Worm (Caenorhabditis elegans): ENCODE results near the gene din-1.
A peak's percentile ranks its signal among the peaks of the same experiment; 100 is the strongest.

din-1 gene

DNA sequence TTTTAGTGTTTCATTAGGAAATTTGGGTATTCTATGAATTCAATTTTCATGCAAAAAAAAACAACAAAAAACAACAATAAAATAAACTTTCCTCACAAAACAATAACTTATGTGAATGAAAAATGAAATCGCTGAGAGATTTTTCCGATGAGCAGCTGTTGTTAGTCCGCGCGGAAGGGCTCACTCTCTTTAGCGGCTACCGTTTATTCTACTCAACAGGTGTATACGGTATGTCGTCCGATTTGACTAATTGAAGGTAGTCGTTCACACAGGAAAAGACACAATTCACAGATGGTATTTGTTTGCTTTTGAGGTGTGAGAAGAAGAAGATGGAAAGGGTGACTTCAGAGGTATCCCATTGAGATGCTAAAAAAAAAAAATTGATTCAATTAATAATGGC is 64.7 kb downstream of the din-1 start:
- peak; percentile 62 for TF ChIP-seq hlh-1 (tag; optimal IDR thresholded peaks at IDR 0.05)
- TF ChIP-seq lin-32 (GFP tag; optimal IDR thresholded peaks at IDR 0.05): peak; percentile 66
- TF ChIP-seq tbx-8 (GFP tag; optimal IDR thresholded peaks at IDR 0.05): no peak
- no peak for TF ChIP-seq ceh-83 (GFP tag; optimal IDR thresholded peaks at IDR 0.05)
- no peak for TF ChIP-seq flh-1 (GFP tag; optimal IDR thresholded peaks at IDR 0.05)
- no peak for TF ChIP-seq sem-2 (GFP tag; optimal IDR thresholded peaks at IDR 0.05)
- TF ChIP-seq zip-8 (tag; optimal IDR thresholded peaks at IDR 0.05): no peak
- TF ChIP-seq lsy-2 (tag; optimal IDR thresholded peaks at IDR 0.05): peak; percentile 7
- TF ChIP-seq mls-2 (tag; optimal IDR thresholded peaks at IDR 0.05): no peak
- TF ChIP-seq unc-39 (tag; optimal IDR thresholded peaks at IDR 0.05): no peak
- no peak for TF ChIP-seq M03D4.4 (tag; optimal IDR thresholded peaks at IDR 0.05)
- TF ChIP-seq ham-2 (GFP tag; optimal IDR thresholded peaks at IDR 0.05): no peak
- TF ChIP-seq nhr-76 (tag; optimal IDR thresholded peaks at IDR 0.05): no peak
- no peak for TF ChIP-seq unc-62 (GFP tag; optimal IDR thresholded peaks at IDR 0.05)
- TF ChIP-seq ceh-43 (GFP tag; optimal IDR thresholded peaks at IDR 0.05): no peak
- TF ChIP-seq unc-120 (tag; optimal IDR thresholded peaks at IDR 0.05; ENCODE audit: poor library complexity, severe bottlenecking): no peak

DNA sequence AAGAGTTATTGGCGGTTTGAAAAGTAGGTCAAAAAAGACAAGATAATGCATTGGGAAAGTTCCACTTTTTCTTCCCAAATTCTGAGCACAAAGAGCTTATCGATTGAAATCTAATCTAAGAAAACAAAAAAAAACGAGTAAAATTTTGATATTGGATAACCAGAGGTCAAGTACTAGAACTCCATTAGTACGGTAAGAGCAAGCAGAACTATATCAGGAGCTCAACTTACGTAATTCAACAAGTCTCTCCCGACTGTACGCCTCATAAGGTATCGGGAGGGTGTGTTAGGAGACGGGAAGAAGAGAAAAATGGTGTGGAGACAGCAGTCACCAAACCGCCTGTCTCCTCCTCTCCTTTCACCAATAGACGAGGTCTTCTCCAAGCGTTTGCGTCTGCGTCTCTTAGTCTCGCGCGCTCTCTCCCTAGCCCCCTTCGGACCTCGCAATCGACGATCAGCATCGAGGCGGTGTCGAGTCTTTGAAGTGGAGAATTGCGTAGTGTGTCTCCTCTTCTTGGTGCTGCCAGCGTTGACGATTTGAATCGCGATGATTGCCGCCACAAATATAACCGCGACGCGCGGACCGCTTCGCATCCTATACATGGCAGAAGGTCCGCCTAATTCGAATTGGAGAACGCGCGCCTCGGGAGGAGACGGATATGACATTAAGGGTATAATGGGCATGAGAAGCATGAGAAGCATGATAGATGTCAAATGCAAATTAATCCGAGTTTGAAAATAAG is 66.3 kb downstream of the din-1 start, which contains the start of gene F54D5.5:
Gene F54D5.5 (minus strand): TSS at position 51 of the 742 bp plus-strand sequence.
- TF ChIP-seq blmp-1 (tag; optimal IDR thresholded peaks at IDR 0.05): no peak
- peak; percentile 42 for TF ChIP-seq elt-1 (tag; optimal IDR thresholded peaks at IDR 0.05; ENCODE audit: borderline replicate concordance, insufficient read depth)
- TF ChIP-seq nhr-28 (tag; optimal IDR thresholded peaks at IDR 0.05): no peak
- TF ChIP-seq sptf-1 (tag; optimal IDR thresholded peaks at IDR 0.05): peak; percentile 88
- peak; percentile 63 for TF ChIP-seq unc-39 (tag; optimal IDR thresholded peaks at IDR 0.05)
- peak; percentile 27 for TF ChIP-seq ceh-39 (tag; optimal IDR thresholded peaks at IDR 0.05)
- peak; percentile 8 for TF ChIP-seq unc-120 (tag; optimal IDR thresholded peaks at IDR 0.05; ENCODE audit: poor library complexity, severe bottlenecking)
- TF ChIP-seq snpc-4 (tag; optimal IDR thresholded peaks at IDR 0.05): no peak
- no peak for TF ChIP-seq nhr-12 (tag; optimal IDR thresholded peaks at IDR 0.05)
- TF ChIP-seq lin-32 (GFP tag; optimal IDR thresholded peaks at IDR 0.05): no peak
- TF ChIP-seq sem-2 (GFP tag; optimal IDR thresholded peaks at IDR 0.05): no peak
- TF ChIP-seq pha-4 (tag; optimal IDR thresholded peaks at IDR 0.05): peak; percentile 16
- TF ChIP-seq hlh-1 (tag; optimal IDR thresholded peaks at IDR 0.05): peak; percentile 50
- TF ChIP-seq mls-2 (tag; optimal IDR thresholded peaks at IDR 0.05): peak; percentile 94
- TF ChIP-seq elt-3 (tag; optimal IDR thresholded peaks at IDR 0.05): no peak
- no peak for TF ChIP-seq bed-3 (GFP tag; optimal IDR thresholded peaks at IDR 0.05)
- peak; percentile 48 for TF ChIP-seq unc-62 (GFP tag; optimal IDR thresholded peaks at IDR 0.05)
- TF ChIP-seq ham-2 (GFP tag; optimal IDR thresholded peaks at IDR 0.05): peak; percentile 65
- TF ChIP-seq ceh-43 (GFP tag; optimal IDR thresholded peaks at IDR 0.05): no peak
- TF ChIP-seq ceh-83 (GFP tag; optimal IDR thresholded peaks at IDR 0.05): no peak
- no peak for TF ChIP-seq zip-8 (tag; optimal IDR thresholded peaks at IDR 0.05)
- peak; percentile 70 for TF ChIP-seq mep-1 (tag; optimal IDR thresholded peaks at IDR 0.05)
- no peak for TF ChIP-seq nhr-2 (tag; optimal IDR thresholded peaks at IDR 0.05)
- no peak for TF ChIP-seq nhr-76 (tag; optimal IDR thresholded peaks at IDR 0.05)
- TF ChIP-seq nhr-237 (tag; optimal IDR thresholded peaks at IDR 0.05): no peak
- TF ChIP-seq lsy-2 (tag; optimal IDR thresholded peaks at IDR 0.05): peak; percentile 44
- TF ChIP-seq cnd-1 (tag; optimal IDR thresholded peaks at IDR 0.05): peak; percentile 86
- peak; percentile 35 for TF ChIP-seq lin-13 (tag; optimal IDR thresholded peaks at IDR 0.05)
- TF ChIP-seq flh-1 (GFP tag; optimal IDR thresholded peaks at IDR 0.05): no peak
- peak; percentile 90 for TF ChIP-seq ces-1 (GFP tag; optimal IDR thresholded peaks at IDR 0.05)
- TF ChIP-seq drap-1 (GFP tag; optimal IDR thresholded peaks at IDR 0.05): peak; percentile 23
- no peak for TF ChIP-seq mab-5 (tag; optimal IDR thresholded peaks at IDR 0.05)
- peak; percentile 80 for TF ChIP-seq ztf-11 (tag; optimal IDR thresholded peaks at IDR 0.05)
- TF ChIP-seq tbx-8 (GFP tag; optimal IDR thresholded peaks at IDR 0.05): no peak
- TF ChIP-seq M03D4.4 (tag; optimal IDR thresholded peaks at IDR 0.05): no peak

Measured in whole organism, mixed stage, embryonic.